Fruit fly (Drosophila melanogaster) whole organism, embryonic: ENCODE results near the gene sdt.

Experiments used
- CG6272 ChIP-seq: fragments of 200-800 bp; sonication (Bioruptor generic); IDR thresholded peaks from 2 replicates; pipeline ENCODE4 v1.3.6; 2022; ENCODE audit warnings: missing biosample characterization, missing genetic modification characterization
- CG8478 ChIP-seq: fragments of >200 bp; optimal IDR thresholded peaks from 2 replicates; lab custom pipeline; 2018
- grau ChIP-seq: fragments of 200-800 bp; optimal IDR thresholded peaks from 3 replicates; lab custom pipeline; 2019; ENCODE audit warnings: missing biosample characterization, mild to moderate bottlenecking, missing genetic modification characterization, moderate library complexity
- zf30C ChIP-seq: fragments of 200-800 bp; sonication (Bioruptor generic); optimal IDR thresholded peaks from 3 replicates; lab custom pipeline; 2018; ENCODE audit warnings: missing biosample characterization, mild to moderate bottlenecking, missing genetic modification characterization

DNA sequence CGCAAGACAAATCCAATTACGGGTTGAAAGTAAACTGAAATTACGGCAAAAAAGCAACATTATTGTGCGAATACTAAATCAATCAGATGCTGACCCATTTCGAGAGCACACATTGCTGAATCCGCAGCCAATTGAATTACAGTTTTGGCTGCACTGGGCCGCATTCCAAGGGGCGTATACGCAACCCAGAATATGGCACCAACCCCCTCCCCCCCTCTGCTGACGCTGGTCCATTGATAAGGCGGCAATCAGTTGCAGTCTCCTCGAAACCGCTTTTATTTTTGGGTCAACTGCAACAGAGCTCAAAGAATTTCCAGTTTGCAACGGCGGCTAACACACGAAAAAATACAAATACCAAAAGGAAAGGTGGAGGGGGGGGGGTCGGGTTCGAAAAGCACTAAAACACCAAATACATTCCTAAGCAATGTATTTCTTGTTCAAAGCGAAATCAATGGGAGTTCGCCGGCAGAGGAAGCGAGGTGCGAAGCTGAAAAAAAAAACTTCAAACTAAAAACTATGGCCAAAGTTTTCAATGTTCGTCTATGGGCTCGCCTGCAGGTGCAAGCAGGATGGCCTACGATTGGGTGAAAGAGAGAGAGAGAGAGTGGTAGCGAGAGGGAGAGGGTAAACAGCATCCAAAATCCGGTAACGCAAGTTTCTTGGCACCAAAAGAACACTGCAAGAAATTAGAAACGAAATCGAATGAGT, 17.3 kb downstream of the sdt start:
- TF ChIP-seq CG6272, result no peak
- TF ChIP-seq grau (tag; lab: Kevin White, UChicago), result no peak
- TF ChIP-seq zf30C (GFP tag; lab: Kevin White, UChicago), result no peak
- TF ChIP-seq CG8478 (lab: Kevin White, UChicago), result no peak
